Worm (Caenorhabditis elegans) whole organism, L1 larva: ENCODE data around the gene sdz-33.

ENCODE experiments used
- C04F5.9 ChIP-seq: sonication (generic microtip); optimal IDR thresholded peaks from 2 replicates; lab custom pipeline; 2016; ENCODE audit warnings: missing genetic modification characterization, missing compliant biosample characterization
- F16B12.6 ChIP-seq: fragments of 150-350 bp; optimal IDR thresholded peaks from 2 replicates; lab custom pipeline; 2014; ENCODE audit warnings: missing biosample characterization, missing genetic modification characterization
- aly-2 ChIP-seq: fragments of 150-350 bp; optimal IDR thresholded peaks from 2 replicates; lab custom pipeline; 2014; ENCODE audit warnings: missing biosample characterization, missing genetic modification characterization
- blmp-1 ChIP-seq: fragments of 150-350 bp; optimal IDR thresholded peaks from 2 replicates; lab custom pipeline; 2014; ENCODE audit warnings: missing biosample characterization, missing genetic modification characterization
- ceh-8 ChIP-seq: fragments of 200-800 bp; sonication (Bioruptor generic); optimal IDR thresholded peaks from 2 replicates; lab custom pipeline; 2018; ENCODE audit warnings: mild to moderate bottlenecking, missing genetic modification characterization, moderate library complexity, missing compliant biosample characterization
- ceh-82 ChIP-seq, 3 experiments: fragments of 150-350 bp in 1 of 3; sonication (generic microtip) in 2 of 3; optimal IDR thresholded peaks; 2 replicates each; lab custom pipeline; 2014 to 2017; ENCODE audit warnings: missing biosample characterization in 3 of 3, missing genetic modification characterization in 3 of 3
- dsc-1 ChIP-seq: sonication (generic microtip); optimal IDR thresholded peaks from 2 replicates; lab custom pipeline; 2016; ENCODE audit warnings: mild to moderate bottlenecking, missing genetic modification characterization, missing compliant biosample characterization
- efl-1 ChIP-seq, 4 experiments: fragments of 150-350 bp; optimal IDR thresholded peaks in 3 of 4; peaks in 1 of 4; 1 replicate in 1 of 4; 2 replicates in 3 of 4; lab custom pipeline; 2014; ENCODE audit warnings: missing biosample characterization in 2 of 4, missing genetic modification characterization in 2 of 4, missing genetic modification reagents in 2 of 4
- efl-3 ChIP-seq: fragments of 200-800 bp; sonication (Bioruptor generic); optimal IDR thresholded peaks from 2 replicates; lab custom pipeline; 2018; ENCODE audit warnings: mild to moderate bottlenecking, missing genetic modification characterization, missing compliant biosample characterization
- egl-13 ChIP-seq: sonication (generic microtip); optimal IDR thresholded peaks from 2 replicates; lab custom pipeline; 2016; ENCODE audit warnings: missing genotype, missing genetic modification reagents, missing genetic modification characterization, missing compliant biosample characterization
- egl-27 ChIP-seq, 2 experiments: fragments of 150-350 bp in 1 of 2; sonication (generic microtip); optimal IDR thresholded peaks; 3 replicates each; lab custom pipeline; 2017 to 2018; ENCODE audit warnings: missing biosample characterization in 2 of 2, missing genetic modification characterization in 2 of 2, missing genetic modification reagents in 2 of 2
- elt-3 ChIP-seq, 6 experiments: fragments of 150-350 bp in 1 of 6; sonication (generic microtip); optimal IDR thresholded peaks; 2 replicates each; lab custom pipeline; 2017 to 2018; ENCODE audit warnings: missing biosample characterization in 6 of 6, missing genetic modification characterization in 6 of 6, inconsistent platforms in 1 of 6
- ets-5 ChIP-seq: fragments of 200-800 bp; sonication (Bioruptor generic); IDR thresholded peaks from 2 replicates; pipeline ENCODE4 v1.3.6; 2022; ENCODE audit warnings: missing genetic modification characterization, missing compliant biosample characterization
- fkh-10 ChIP-seq: sonication (generic microtip); optimal IDR thresholded peaks from 2 replicates; lab custom pipeline; 2017; ENCODE audit warnings: missing biosample characterization, missing genetic modification reagents, missing genetic modification characterization
- fkh-8 ChIP-seq: sonication (generic microtip); optimal IDR thresholded peaks from 2 replicates; lab custom pipeline; 2016; ENCODE audit warnings: mild to moderate bottlenecking, missing genetic modification characterization, missing compliant biosample characterization
- fos-1 ChIP-seq: fragments of 150-350 bp; optimal IDR thresholded peaks from 2 replicates; lab custom pipeline; 2014; ENCODE audit warnings: missing biosample characterization, missing genetic modification characterization
- grh-1 ChIP-seq: fragments of 200-800 bp; sonication (Bioruptor generic); IDR thresholded peaks from 2 replicates; pipeline ENCODE4 v1.3.6; 2022; ENCODE audit warnings: missing genetic modification reagents, missing genetic modification characterization, missing compliant biosample characterization
- hlh-17 ChIP-seq: fragments of 200-800 bp; sonication (Bioruptor generic); optimal IDR thresholded peaks from 2 replicates; lab custom pipeline; 2018; ENCODE audit warnings: missing genetic modification characterization, mild to moderate bottlenecking, missing compliant biosample characterization, moderate library complexity, borderline replicate concordance
- hlh-4 ChIP-seq: sonication (generic microtip); optimal IDR thresholded peaks from 2 replicates; lab custom pipeline; 2016; ENCODE audit warnings: mild to moderate bottlenecking, missing genetic modification characterization, missing compliant biosample characterization
- irx-1 ChIP-seq: sonication (generic microtip); optimal IDR thresholded peaks from 2 replicates; lab custom pipeline; 2016; ENCODE audit warnings: missing genetic modification characterization, missing compliant biosample characterization
- isw-1 ChIP-seq: fragments of 200-800 bp; sonication (Bioruptor generic); IDR thresholded peaks from 2 replicates; pipeline ENCODE4 v1.3.6; 2022; ENCODE audit warnings: missing genetic modification characterization, missing compliant biosample characterization
- lin-14 ChIP-seq: fragments of 200-800 bp; sonication (Bioruptor generic); optimal IDR thresholded peaks from 2 replicates; lab custom pipeline; 2018; ENCODE audit warnings: mild to moderate bottlenecking, missing genetic modification characterization, moderate library complexity, missing compliant biosample characterization
- lin-35 ChIP-seq, 2 experiments: fragments of 150-350 bp; optimal IDR thresholded peaks; 2 replicates each; lab custom pipeline; 2014; ENCODE audit warnings: missing biosample characterization in 2 of 2, missing genetic modification characterization in 2 of 2, missing genetic modification reagents in 2 of 2
- lsy-2 ChIP-seq, 2 experiments: fragments of 150-350 bp; optimal IDR thresholded peaks; 2 replicates each; lab custom pipeline; 2014; ENCODE audit warnings: missing biosample characterization in 2 of 2, missing genetic modification characterization in 2 of 2
- mef-2 ChIP-seq: fragments of 150-350 bp; optimal IDR thresholded peaks from 2 replicates; lab custom pipeline; 2014; ENCODE audit warnings: missing biosample characterization, missing genetic modification characterization
- nhr-237 ChIP-seq: fragments of 150-350 bp; optimal IDR thresholded peaks from 2 replicates; lab custom pipeline; 2014; ENCODE audit warnings: missing biosample characterization, missing genetic modification characterization
- nhr-47 ChIP-seq: sonication (generic microtip); optimal IDR thresholded peaks from 2 replicates; lab custom pipeline; 2016; ENCODE audit warnings: mild to moderate bottlenecking, missing genetic modification characterization, moderate library complexity, missing compliant biosample characterization
- nhr-71 ChIP-seq: sonication (generic microtip); optimal IDR thresholded peaks from 2 replicates; lab custom pipeline; 2016; ENCODE audit warnings: mild to moderate bottlenecking, missing genetic modification characterization, moderate library complexity, missing compliant biosample characterization
- nhr-76 ChIP-seq: sonication (generic microtip); optimal IDR thresholded peaks from 2 replicates; lab custom pipeline; 2017; ENCODE audit warnings: missing biosample characterization, missing genetic modification characterization
- nhr-84 ChIP-seq: sonication (generic microtip); optimal IDR thresholded peaks from 2 replicates; lab custom pipeline; 2017; ENCODE audit warnings: missing biosample characterization, missing genetic modification characterization
- nhr-85 ChIP-seq: sonication (generic microtip); peaks from one replicate; lab custom pipeline; 2016; ENCODE audit warnings: missing genetic modification characterization, inconsistent platforms, missing compliant biosample characterization
- pax-3 ChIP-seq: fragments of 200-800 bp; sonication (Bioruptor generic); optimal IDR thresholded peaks from 2 replicates; lab custom pipeline; 2018; ENCODE audit warnings: mild to moderate bottlenecking, missing genetic modification characterization, moderate library complexity, missing compliant biosample characterization
- pqm-1 ChIP-seq: sonication (generic microtip); optimal IDR thresholded peaks from 3 replicates; lab custom pipeline; 2017; ENCODE audit warnings: missing biosample characterization, missing genetic modification characterization
- rnt-1 ChIP-seq: sonication (generic microtip); optimal IDR thresholded peaks from 2 replicates; lab custom pipeline; 2016; ENCODE audit warnings: mild to moderate bottlenecking, missing genetic modification characterization, moderate library complexity, missing compliant biosample characterization
- snpc-4 ChIP-seq: fragments of 150-350 bp; optimal IDR thresholded peaks from 2 replicates; lab custom pipeline; 2014; ENCODE audit warnings: missing biosample characterization, missing genetic modification characterization
- snu-23 ChIP-seq: sonication (generic microtip); optimal IDR thresholded peaks from 2 replicates; lab custom pipeline; 2016; ENCODE audit warnings: missing genetic modification characterization, missing compliant biosample characterization
- sox-4 ChIP-seq: sonication (generic microtip); optimal IDR thresholded peaks from 2 replicates; lab custom pipeline; 2016; ENCODE audit warnings: missing genetic modification characterization, missing compliant biosample characterization
- sptf-1 ChIP-seq: fragments of 150-350 bp; optimal IDR thresholded peaks from 2 replicates; lab custom pipeline; 2014; ENCODE audit warnings: missing biosample characterization, missing genetic modification characterization
- swsn-7 ChIP-seq: sonication (generic microtip); optimal IDR thresholded peaks from 2 replicates; lab custom pipeline; 2016; ENCODE audit warnings: missing genetic modification characterization, missing compliant biosample characterization
- tbx-2 ChIP-seq: sonication (generic microtip); optimal IDR thresholded peaks from 2 replicates; lab custom pipeline; 2016; ENCODE audit warnings: missing genetic modification characterization, missing compliant biosample characterization
- unc-86 ChIP-seq: sonication (generic microtip); optimal IDR thresholded peaks from 2 replicates; lab custom pipeline; 2016; ENCODE audit warnings: missing genetic modification characterization, missing compliant biosample characterization
- xbp-1 ChIP-seq: sonication (generic microtip); optimal IDR thresholded peaks from 2 replicates; lab custom pipeline; 2016; ENCODE audit warnings: missing genetic modification characterization, missing compliant biosample characterization

The sdz-33 gene

ce11 chrIII:11935032-11935947 is 28.0 kb downstream of the sdz-33 start (continued):
- TF ChIP-seq snu-23 (GFP tag; lab: Kevin White, UChicago) (peak; percentile 12), irx-1 (tag; lab: Kevin White, UChicago) (no peak)
- TF ChIP-seq, all 84 proteins: peak for 22

- TF ChIP-seq lin-35 (GFP tag; optimal IDR thresholded peaks at IDR 0.05; lab: Kevin White, UChicago) = peak in 1 of 2 experiments; percentile 6
- peak; percentile 20 for TF ChIP-seq fkh-10 (GFP tag; lab: Kevin White, UChicago)
- TF ChIP-seq unc-86 (tag; lab: Kevin White, UChicago) = peak; percentile 18
- TF ChIP-seq lsy-2 (tag; optimal IDR thresholded peaks at IDR 0.05; lab: Kevin White, UChicago) = peak in 1 of 2 experiments; percentile 41
- TF ChIP-seq mef-2 (tag; lab: Kevin White, UChicago) = peak; percentile 1
- TF ChIP-seq hlh-17 = no peak
- peak; percentile 27 for TF ChIP-seq sox-4 (tag; lab: Kevin White, UChicago)
- TF ChIP-seq pax-3 (tag; lab: Kevin White, UChicago) = peak; percentile 23
- TF ChIP-seq isw-1 (GFP tag; lab: Robert Waterston, UW) = peak; percentile 11
- no peak for TF ChIP-seq rnt-1 (tag; lab: Kevin White, UChicago)
- no peak for TF ChIP-seq elt-3 (tag; optimal IDR thresholded peaks at IDR 0.05; lab: Kevin White, UChicago)
- TF ChIP-seq F16B12.6 (tag; lab: Kevin White, UChicago) = no peak
- TF ChIP-seq egl-13 (tag; lab: Kevin White, UChicago) = peak; percentile 75
- TF ChIP-seq swsn-7 = peak; percentile 45
- TF ChIP-seq ceh-82 (tag; optimal IDR thresholded peaks at IDR 0.05; lab: Kevin White, UChicago) = peak in 2 of 3 experiments; percentile 13 to 52
- TF ChIP-seq aly-2 (tag; lab: Kevin White, UChicago) = peak; percentile 22
- TF ChIP-seq nhr-47 (tag; lab: Kevin White, UChicago) = peak; percentile 65
- TF ChIP-seq efl-1 (optimal IDR thresholded peaks at IDR 0.05; lab: Kevin White, UChicago) = no peak
- peak in 1 of 2 experiments; percentile 92 for TF ChIP-seq efl-1 (GFP tag; optimal IDR thresholded peaks at IDR 0.05 in 1 of 2; lab: Kevin White, UChicago)
- peak; percentile 14 for TF ChIP-seq snpc-4 (tag; lab: Kevin White, UChicago)
- no peak for TF ChIP-seq efl-3 (GFP tag; lab: Kevin White, UChicago)
- peak; percentile 9 for TF ChIP-seq xbp-1 (tag; lab: Kevin White, UChicago)
- TF ChIP-seq lin-14 (GFP tag; lab: Kevin White, UChicago) = peak; percentile 86
- peak; percentile 60 for TF ChIP-seq nhr-71 (tag; lab: Kevin White, UChicago)
- TF ChIP-seq C04F5.9 (tag; lab: Kevin White, UChicago) = no peak
- no peak for TF ChIP-seq grh-1 (GFP tag; lab: Robert Waterston, UW)
- TF ChIP-seq fkh-8 = peak; percentile 90
- peak; percentile 13 for TF ChIP-seq snu-23 (GFP tag; lab: Kevin White, UChicago)
- TF ChIP-seq dsc-1 = peak; percentile 31
- TF ChIP-seq fos-1 = peak; percentile 17
- TF ChIP-seq tbx-2 = peak; percentile 12
Observed at ce11 chrIII:11935948-11936280, 28.6 kb downstream of the sdz-33 start.

ce11 chrIII:11936668-11937276 is 29.5 kb downstream of the sdz-33 start:
- TF ChIP-seq dsc-1 = peak; percentile 6
- TF ChIP-seq egl-27 (tag; optimal IDR thresholded peaks at IDR 0.05; lab: Kevin White, UChicago) = no peak
- peak; percentile 2 for TF ChIP-seq xbp-1 (tag; lab: Kevin White, UChicago)
- TF ChIP-seq lsy-2 (tag; optimal IDR thresholded peaks at IDR 0.05; lab: Kevin White, UChicago) = no peak
- TF ChIP-seq ets-5 (GFP tag; lab: Robert Waterston, UW) = no peak
- TF ChIP-seq fkh-8 = peak; percentile 39
- no peak for TF ChIP-seq nhr-85 (tag; lab: Kevin White, UChicago)
- TF ChIP-seq pqm-1 = no peak
- peak; percentile 34 for TF ChIP-seq lin-14 (GFP tag; lab: Kevin White, UChicago)
- TF ChIP-seq rnt-1 (tag; lab: Kevin White, UChicago) = peak; percentile 24
- no peak for TF ChIP-seq nhr-76 (tag; lab: Kevin White, UChicago)
- no peak for TF ChIP-seq sptf-1 (tag; lab: Kevin White, UChicago)
- no peak for TF ChIP-seq unc-86 (tag; lab: Kevin White, UChicago)
- no peak for TF ChIP-seq hlh-4 (tag; lab: Kevin White, UChicago)
- peak; percentile 30 for TF ChIP-seq nhr-71 (tag; lab: Kevin White, UChicago)
- TF ChIP-seq nhr-47 (tag; lab: Kevin White, UChicago) = peak; percentile 29
- no peak for TF ChIP-seq ceh-8 (GFP tag; lab: Kevin White, UChicago)
- no peak for TF ChIP-seq nhr-84 (tag; lab: Kevin White, UChicago)
- TF ChIP-seq tbx-2 = peak; percentile 25
- no peak for TF ChIP-seq grh-1 (GFP tag; lab: Robert Waterston, UW)
- TF ChIP-seq snpc-4 (tag; lab: Kevin White, UChicago) = no peak
- no peak for TF ChIP-seq blmp-1 (tag; lab: Kevin White, UChicago)
- no peak for TF ChIP-seq nhr-237
- no peak for TF ChIP-seq mef-2 (tag; lab: Kevin White, UChicago)
- TF ChIP-seq efl-1 (optimal IDR thresholded peaks at IDR 0.05; lab: Kevin White, UChicago) = no peak
- TF ChIP-seq efl-1 (GFP tag; optimal IDR thresholded peaks at IDR 0.05 in 1 of 2; lab: Kevin White, UChicago) = peak in 1 of 2 experiments; percentile 91
